Worm (Caenorhabditis elegans) whole organism, L4/young adult: ENCODE data around the gene xbx-5.
"Not testable (repeated sequence)": the region's sequence is repeated elsewhere in the genome, so short reads cannot be mapped to it uniquely, and the experiment has no call there.

ENCODE experiments used
- W03F9.2 ChIP-seq: fragments of 150-350 bp; optimal IDR thresholded peaks from 2 replicates; lab custom pipeline; 2014; ENCODE audit warnings: missing biosample characterization, missing genetic modification characterization
- dao-5 ChIP-seq: sonication (generic microtip); optimal IDR thresholded peaks from 2 replicates; lab custom pipeline; 2016; ENCODE audit warnings: missing genotype, missing genetic modification characterization, moderate library complexity, missing compliant biosample characterization
- him-1 ChIP-seq: sonication (generic microtip); optimal IDR thresholded peaks from 2 replicates; lab custom pipeline; 2016; ENCODE audit warnings: missing genotype, missing genetic modification reagents, missing genetic modification characterization, missing compliant biosample characterization

The xbx-5 gene

DNA sequence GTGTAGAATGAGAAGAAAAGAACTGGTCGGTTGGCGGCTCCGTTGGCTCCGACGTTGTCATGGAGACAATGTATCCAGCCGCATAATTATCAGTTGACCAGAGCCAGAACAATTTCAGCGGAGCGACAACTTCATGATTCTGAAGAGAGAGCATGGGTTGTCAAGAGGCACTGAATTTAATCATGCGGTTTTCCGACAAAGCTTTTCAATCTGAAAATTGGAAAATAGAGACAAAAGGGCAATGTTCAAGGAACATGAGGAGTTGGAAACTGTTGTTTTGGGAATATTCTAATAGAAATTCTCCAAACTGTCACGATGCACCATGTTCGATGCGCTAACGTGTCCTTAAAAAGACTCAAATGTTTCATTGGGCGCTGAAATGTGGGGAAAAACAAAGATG, at the start of gene xbx-5:
xbx-5 (minus strand) TSS at position 56 of the 400 bp plus-strand sequence.
- no peak for TF ChIP-seq him-1 (tag; lab: Kevin White, UChicago)
- TF ChIP-seq W03F9.2 (tag; lab: Kevin White, UChicago), result no peak
- TF ChIP-seq dao-5 (tag; lab: Kevin White, UChicago), result no peak

DNA sequence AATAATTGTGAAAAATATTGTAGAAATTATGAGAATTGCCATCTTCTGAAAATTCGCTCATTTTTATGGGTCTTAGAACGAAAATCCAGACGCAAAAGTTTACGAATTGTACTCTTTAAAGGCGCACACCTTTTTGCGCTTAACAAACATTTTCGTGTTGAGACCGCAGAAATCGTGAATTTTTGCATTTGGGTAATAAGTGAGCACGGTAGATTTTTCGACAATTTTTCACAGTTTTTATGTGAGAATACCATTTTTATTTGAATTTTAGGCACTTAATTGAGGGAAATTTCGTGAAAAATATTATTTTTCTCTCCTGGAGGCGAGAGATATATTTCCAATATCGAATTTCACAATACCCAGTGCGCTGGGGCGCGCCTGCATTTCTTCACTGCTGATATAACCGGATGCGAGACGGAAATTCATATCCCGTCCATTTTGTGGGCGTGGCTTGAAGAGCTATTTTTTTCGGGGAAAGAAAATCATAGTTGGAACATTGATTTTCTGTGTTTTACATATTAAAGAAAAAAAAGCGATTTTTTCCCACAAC, 47.8 kb upstream of the xbx-5 start, which contains the start of gene cyp-25A4:
cyp-25A4 (minus strand) TSS at position 51 of the 550 bp plus-strand sequence.
- not testable (repeated sequence) for TF ChIP-seq him-1, dao-5, W03F9.2 (tag; lab: Kevin White, UChicago)

ce11 chrIII:3844746-3845145, 40.5 kb upstream of the xbx-5 start, which contains the start of gene maph-1.3:
Gene maph-1.3 (plus strand): TSS chrIII:3844893.
- not testable (repeated sequence) for TF ChIP-seq dao-5, him-1, W03F9.2 (tag; lab: Kevin White, UChicago)

DNA sequence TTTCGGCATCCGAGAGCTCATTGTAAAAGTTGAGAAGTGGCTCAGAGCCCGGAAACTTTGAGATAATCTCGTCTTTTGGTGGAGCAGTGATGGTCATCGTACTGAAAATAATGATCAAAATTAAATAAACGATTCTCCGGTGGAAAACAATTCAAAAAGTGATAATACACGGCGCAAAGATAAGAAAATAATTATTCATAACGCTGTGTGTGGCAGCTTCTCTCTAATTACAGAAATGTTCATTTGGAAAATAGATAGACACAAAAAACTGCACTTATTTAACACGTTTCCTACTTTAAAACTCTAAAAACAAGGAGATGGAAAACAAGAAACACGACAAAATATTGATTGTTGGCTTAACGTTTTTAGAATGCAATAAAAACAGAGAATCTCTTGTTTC, 39.2 kb upstream of the xbx-5 start, which contains the start of gene C36A4.4:
C36A4.4 (minus strand) TSS at position 101 of the 400 bp plus-strand sequence.
- not testable (repeated sequence) for TF ChIP-seq him-1, W03F9.2, dao-5 (tag; lab: Kevin White, UChicago)

- not testable (repeated sequence) for TF ChIP-seq W03F9.2, him-1, dao-5 (tag; lab: Kevin White, UChicago)
Observed at ce11 chrIII:3840279-3840678, 36.0 kb upstream of the xbx-5 start, which contains the start of gene C36A4.11. Gene C36A4.11 (plus strand): TSS chrIII:3840579.

DNA sequence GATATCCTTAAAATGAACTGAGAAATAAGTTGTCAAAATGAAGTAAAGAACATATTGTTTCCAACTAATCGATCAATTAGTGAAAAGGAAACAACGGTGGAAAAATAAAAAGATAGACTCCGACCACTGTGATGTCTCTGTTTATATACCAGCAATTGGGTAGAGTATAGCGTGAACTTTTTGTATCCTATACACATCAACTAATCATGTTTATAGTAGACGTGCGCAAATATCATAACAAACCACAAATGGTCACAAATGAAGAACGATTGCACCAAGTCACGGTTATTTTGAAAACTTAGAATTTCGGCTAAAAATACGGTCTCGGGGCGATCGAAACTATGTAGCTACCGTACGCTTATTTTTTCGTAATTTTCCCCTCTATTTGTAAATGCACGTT, 35.4 kb upstream of the xbx-5 start, which contains the start of gene cyp-25A3:
cyp-25A3 (minus strand) TSS at position 101 of the 400 bp plus-strand sequence.
- no peak for TF ChIP-seq him-1 (tag; lab: Kevin White, UChicago)

- TF ChIP-seq dao-5 (tag; lab: Kevin White, UChicago) (no peak), him-1 (tag; lab: Kevin White, UChicago) (no peak), W03F9.2 (tag; lab: Kevin White, UChicago) (no peak)
Observed at ce11 chrIII:3834800-3835271, 30.6 kb upstream of the xbx-5 start, which contains the start of gene cyp-25A2. Gene cyp-25A2 (plus strand): TSS chrIII:3835221.

ce11 chrIII:3832291-3832690, 28.0 kb upstream of the xbx-5 start, which contains the start of gene cyp-25A1:
Gene cyp-25A1 (plus strand): TSS chrIII:3832591.
- TF ChIP-seq W03F9.2 (tag; lab: Kevin White, UChicago) (no peak), him-1 (tag; lab: Kevin White, UChicago) (no peak), dao-5 (tag; lab: Kevin White, UChicago) (no peak)

DNA sequence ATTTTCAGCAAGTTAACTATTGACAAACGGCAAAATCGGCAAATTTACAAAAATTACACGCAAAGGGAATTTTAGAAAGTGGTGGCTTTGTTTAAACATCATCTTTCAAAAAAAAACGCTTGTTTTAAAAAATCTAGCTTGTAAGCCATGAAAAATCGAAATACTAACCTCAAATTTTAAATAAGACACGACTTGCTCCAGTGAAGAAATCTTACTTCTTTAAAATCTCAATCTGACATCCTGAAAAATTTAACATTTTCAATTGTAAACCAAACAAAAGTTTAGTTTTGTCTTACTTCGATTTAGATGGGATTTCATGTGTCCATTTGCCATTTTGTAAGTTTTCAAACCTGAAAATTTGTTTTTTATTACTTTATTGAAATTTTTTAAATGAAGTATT, 27.5 kb upstream of the xbx-5 start:
- TF ChIP-seq him-1 (tag; lab: Kevin White, UChicago) (no peak), dao-5 (tag; lab: Kevin White, UChicago) (no peak), W03F9.2 (tag; lab: Kevin White, UChicago) (no peak)

DNA sequence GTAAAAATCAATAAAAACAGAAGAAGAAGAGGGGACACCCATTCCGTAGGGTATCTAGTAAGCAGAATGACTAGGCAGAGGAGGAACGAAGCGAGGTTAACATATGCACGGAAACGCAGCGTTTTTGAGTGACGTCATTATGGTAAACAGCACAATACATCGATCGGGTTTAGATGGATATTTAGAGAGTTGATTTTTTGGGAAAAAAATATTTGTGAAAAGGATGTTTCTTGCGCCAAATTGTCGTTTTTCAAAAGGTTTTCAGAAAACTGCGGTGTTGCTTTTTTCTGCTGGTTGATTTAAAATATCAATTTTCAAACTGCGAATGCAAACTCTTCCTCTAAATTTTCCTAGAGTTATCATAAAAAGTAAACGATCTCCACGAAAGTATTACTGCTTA, 27.1 kb upstream of the xbx-5 start, which contains the start of gene C36A4.10:
C36A4.10 (minus strand) TSS at position 101 of the 400 bp plus-strand sequence.
- TF ChIP-seq W03F9.2 (tag; lab: Kevin White, UChicago) (no peak), dao-5 (tag; lab: Kevin White, UChicago) (no peak), him-1 (tag; lab: Kevin White, UChicago) (no peak)

DNA sequence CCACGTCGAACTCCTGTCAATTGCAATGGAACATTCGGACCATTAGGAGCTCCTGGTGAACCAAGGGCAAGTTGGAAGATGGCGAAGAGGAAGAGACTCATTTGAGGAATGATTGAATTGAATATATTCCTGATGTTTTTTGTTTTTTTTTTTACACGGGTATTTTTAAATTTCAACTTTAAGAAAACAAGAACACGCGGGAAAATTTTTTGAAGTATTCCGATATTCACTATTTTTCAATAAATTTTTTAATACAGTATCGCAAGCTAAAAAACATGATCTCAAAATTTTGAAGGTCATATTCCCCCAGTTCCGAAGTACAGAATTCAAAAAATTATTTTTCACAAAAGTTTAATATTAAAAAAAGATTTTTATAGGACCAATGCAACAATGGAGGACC, 24.8 kb upstream of the xbx-5 start, which contains the start of gene cnnm-5:
cnnm-5 (minus strand) TSS at position 101 of the 400 bp plus-strand sequence.
- no peak for TF ChIP-seq dao-5 (tag; lab: Kevin White, UChicago)
- TF ChIP-seq W03F9.2 (tag; lab: Kevin White, UChicago), result no peak
- no peak for TF ChIP-seq him-1 (tag; lab: Kevin White, UChicago)

ce11 chrIII:3821969-3822453, 17.7 kb upstream of the xbx-5 start, which contains the start of gene amx-1:
Gene amx-1 (plus strand): TSS chrIII:3822403.
- no peak for TF ChIP-seq W03F9.2 (tag; lab: Kevin White, UChicago)
- TF ChIP-seq dao-5 (tag; lab: Kevin White, UChicago), result no peak
- no peak for TF ChIP-seq him-1 (tag; lab: Kevin White, UChicago)

DNA sequence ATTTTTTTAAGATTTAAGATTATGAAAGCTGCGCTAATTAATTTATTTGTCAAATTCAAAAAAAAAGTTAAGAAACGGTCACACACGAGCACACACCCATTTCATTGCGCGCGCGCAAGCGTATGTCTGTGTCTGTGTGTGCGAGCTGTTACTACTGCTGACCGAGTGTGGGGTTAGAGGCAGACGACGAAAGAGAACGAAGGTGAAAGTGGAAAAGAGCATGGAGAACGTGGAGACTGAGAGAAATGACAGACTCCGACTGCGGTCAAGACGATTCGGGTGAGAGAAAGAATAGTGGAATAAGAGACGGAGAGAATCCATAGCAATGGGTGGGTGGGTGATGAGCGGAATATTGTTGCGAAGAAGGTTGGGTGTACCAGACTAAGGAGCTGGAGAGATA, 15.9 kb upstream of the xbx-5 start:
- TF ChIP-seq W03F9.2 (tag; lab: Kevin White, UChicago) (peak; percentile 51), dao-5 (tag; lab: Kevin White, UChicago) (no peak)
